Fruit fly (Drosophila melanogaster): ENCODE results near the gene CG34112.

Gene CG34112

DNA sequence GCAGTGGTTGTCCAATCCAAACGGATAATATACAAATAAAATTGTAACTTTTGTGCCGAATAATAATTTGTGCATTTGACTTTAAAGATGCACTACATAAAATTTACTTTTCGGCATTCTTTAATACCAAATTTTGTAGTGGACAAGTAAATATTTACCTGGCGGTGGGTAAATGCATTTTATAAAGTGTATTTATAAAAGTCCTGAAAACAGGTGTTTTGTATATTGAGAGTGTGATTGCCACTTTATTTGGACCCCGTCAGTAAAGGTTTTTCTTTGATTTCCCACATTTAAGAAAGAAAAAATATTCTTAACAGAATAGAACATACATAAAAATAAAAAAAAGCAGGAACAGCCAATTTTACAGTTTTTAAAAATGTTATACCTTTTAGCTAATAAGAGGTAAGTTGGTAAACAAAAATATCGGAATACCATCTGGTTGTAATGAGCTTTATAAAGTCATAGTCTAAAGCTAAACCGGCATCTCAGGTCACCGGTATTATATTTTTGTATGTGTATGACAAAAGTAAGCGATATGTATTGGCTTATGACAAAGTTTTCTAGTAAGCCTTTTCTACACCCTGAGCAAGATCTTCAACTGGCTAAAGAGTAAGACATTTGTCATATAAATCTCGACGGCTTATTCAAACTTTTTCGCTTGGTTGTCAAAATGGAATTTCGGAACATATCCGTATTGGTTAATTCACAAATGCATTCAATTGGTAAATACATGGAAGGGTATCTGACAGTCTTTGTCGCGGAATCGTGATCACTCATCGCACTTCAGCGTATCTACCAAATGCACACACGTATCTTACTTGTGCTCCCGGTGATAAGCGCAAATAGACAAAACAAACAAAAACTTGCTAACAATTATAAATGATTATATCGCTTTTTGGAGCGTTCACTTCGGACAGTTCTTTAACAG lies 859 bp upstream of the CG34112 start (continued):
- TF ChIP-seq Bteb2 (GFP tag; optimal IDR thresholded peaks at IDR 0.05) (peak; percentile 80), Camta (GFP tag; optimal IDR thresholded peaks at IDR 0.05) (peak; percentile 79), NK7.1 (GFP tag; optimal IDR thresholded peaks at IDR 0.05) (peak; percentile 75), Sox100B (GFP tag; optimal IDR thresholded peaks at IDR 0.05) (peak; percentile 82), CG12219 (GFP tag; optimal IDR thresholded peaks at IDR 0.05) (peak; percentile 91), dati (GFP tag; IDR thresholded peaks at IDR 0.05) (peak; percentile 55; the same call in 1 of the 2 replicates), pzg (GFP tag; optimal IDR thresholded peaks at IDR 0.05) (peak; percentile 13), CG7271 (tag; optimal IDR thresholded peaks at IDR 0.05) (peak; percentile 15), sim (GFP tag; IDR thresholded peaks at IDR 0.05) (peak; percentile 26; the same call in 1 of the 2 replicates), CG1602 (GFP tag; optimal IDR thresholded peaks at IDR 0.05) (peak; percentile 83), cato (GFP tag; optimal IDR thresholded peaks at IDR 0.05; ENCODE audit: borderline replicate concordance) (peak; percentile 62), D (optimal IDR thresholded peaks at IDR 0.05) (no peak), D (GFP tag; optimal IDR thresholded peaks at IDR 0.05) (peak; percentile 76), esg (GFP tag; conservative IDR thresholded peaks at IDR 0.05) (peak; percentile 86), danr (GFP tag; IDR thresholded peaks at IDR 0.05) (peak; percentile 67), Bgb (GFP tag; IDR thresholded peaks at IDR 0.05; ENCODE audit: partially characterized antibody) (no peak), CG3838 (GFP tag; optimal IDR thresholded peaks at IDR 0.05) (peak; percentile 7), Awh (GFP tag; IDR thresholded peaks at IDR 0.05) (peak; percentile 72; the same call in 1 of the 2 replicates), CG8359 (GFP tag; optimal IDR thresholded peaks at IDR 0.05; ENCODE audit: borderline replicate concordance) (peak; percentile 65), CG17385 (GFP tag; optimal IDR thresholded peaks at IDR 0.05) (peak; percentile 82), tap (tag; optimal IDR thresholded peaks at IDR 0.05) (peak; percentile 85), stwl (tag; optimal IDR thresholded peaks at IDR 0.05) (no peak), CG10274 (GFP tag; optimal IDR thresholded peaks at IDR 0.05) (peak; percentile 92), CG33557 (GFP tag; optimal IDR thresholded peaks at IDR 0.05) (no peak), crc (GFP tag; optimal IDR thresholded peaks at IDR 0.05) (peak; percentile 80), CG18599 (GFP tag; optimal IDR thresholded peaks at IDR 0.05) (peak; percentile 91), Hmx (GFP tag; optimal IDR thresholded peaks at IDR 0.05) (peak; percentile 18), abd-A (tag; optimal IDR thresholded peaks at IDR 0.05) (no peak), lmd (GFP tag; IDR thresholded peaks at IDR 0.05) (peak; percentile 88), ac (GFP tag; optimal IDR thresholded peaks at IDR 0.05) (no peak), Sry-δ (GFP tag; optimal IDR thresholded peaks at IDR 0.05) (peak; percentile 65), Jarid2 (GFP tag; optimal IDR thresholded peaks at IDR 0.05) (no peak), Usf (GFP tag; optimal IDR thresholded peaks at IDR 0.05) (peak; percentile 76), Fer2 (tag; optimal IDR thresholded peaks at IDR 0.05) (peak; percentile 30), CG8765 (GFP tag; IDR thresholded peaks at IDR 0.05) (peak; percentile 23; the same call in 1 of the 2 replicates), zen (tag; optimal IDR thresholded peaks at IDR 0.05) (peak; percentile 64), gsb-n (tag; optimal IDR thresholded peaks at IDR 0.05) (no peak), Nf-YC (tag; optimal IDR thresholded peaks at IDR 0.05) (peak; percentile 64), Dad (GFP tag; optimal IDR thresholded peaks at IDR 0.05) (peak; percentile 82), wek (GFP tag; optimal IDR thresholded peaks at IDR 0.05) (peak; percentile 52), eve (GFP tag; optimal IDR thresholded peaks at IDR 0.05) (no peak), CG12942 (GFP tag; optimal IDR thresholded peaks at IDR 0.05) (peak; percentile 66), hth (optimal IDR thresholded peaks at IDR 0.05) (no peak), CG2129 (GFP tag; IDR thresholded peaks at IDR 0.05; ENCODE audit: partially characterized antibody) (no peak), pum (GFP tag; optimal IDR thresholded peaks at IDR 0.05) (peak; percentile 83), CG11560 (tag; IDR thresholded peaks at IDR 0.05) (peak; percentile 58; the same call in 1 of the 3 replicates), CG8924 (tag; optimal IDR thresholded peaks at IDR 0.05) (peak; percentile 91), Dp (GFP tag; optimal IDR thresholded peaks at IDR 0.05) (no peak)
